Worm (Caenorhabditis elegans) whole organism, L4 larva: ENCODE measurements around the gene B0563.7.
"Not testable (repeated sequence)": the region's sequence is repeated elsewhere in the genome, so short reads cannot be mapped to it uniquely, and the experiment has no call there.

Source experiments
- D1046.2 ChIP-seq: fragments of 200-800 bp; sonication (Bioruptor generic); IDR thresholded peaks from 2 replicates; pipeline ENCODE4 v1.3.6; 2022; ENCODE audit warnings: missing genetic modification characterization, missing compliant biosample characterization
- F10B5.3 ChIP-seq: sonication (generic microtip); optimal IDR thresholded peaks from 2 replicates; lab custom pipeline; 2016; ENCODE audit warnings: mild to moderate bottlenecking, missing genetic modification characterization, missing compliant biosample characterization
- F37D6.2 ChIP-seq: sonication (generic microtip); optimal IDR thresholded peaks from 2 replicates; lab custom pipeline; 2016; ENCODE audit warnings: mild to moderate bottlenecking, missing genetic modification characterization, missing compliant biosample characterization
- T26A8.4 ChIP-seq: fragments of 200-800 bp; sonication (Bioruptor generic); IDR thresholded peaks from 2 replicates; pipeline ENCODE4 v1.3.6; 2022; ENCODE audit warnings: missing genetic modification characterization, missing compliant biosample characterization
- Y48G9A.11 ChIP-seq: fragments of 200-800 bp; sonication (Bioruptor generic); IDR thresholded peaks from 2 replicates; pipeline ENCODE4 v1.3.6; 2022; ENCODE audit warnings: missing genetic modification reagents, missing genetic modification characterization, missing compliant biosample characterization
- Y5F2A.4 ChIP-seq: fragments of 200-800 bp; sonication (Bioruptor generic); optimal IDR thresholded peaks from 2 replicates; lab custom pipeline; 2018; ENCODE audit warnings: mild to moderate bottlenecking, missing genetic modification characterization, missing compliant biosample characterization
- ZK546.5 ChIP-seq, 2 experiments: sonication (generic microtip); optimal IDR thresholded peaks; 2 replicates each; lab custom pipeline; 2017; ENCODE audit warnings: missing biosample characterization in 2 of 2, missing genetic modification characterization in 2 of 2
- aha-1 ChIP-seq: fragments of 150-350 bp; peaks from one replicate; lab custom pipeline; 2014; ENCODE audit warnings: missing biosample characterization, missing genetic modification characterization
- aly-2 ChIP-seq: sonication (generic microtip); optimal IDR thresholded peaks from 2 replicates; lab custom pipeline; 2018; ENCODE audit warnings: missing biosample characterization, missing genetic modification characterization
- ama-1 ChIP-seq: fragments of 150-350 bp; optimal IDR thresholded peaks from 2 replicates; lab custom pipeline; 2014; ENCODE audit warnings: inconsistent platforms, mixed read lengths
- arid-1 ChIP-seq: fragments of 200-800 bp; sonication (Bioruptor generic); conservative IDR thresholded peaks from 2 replicates; pipeline ENCODE4 v1.3.6; 2022; ENCODE audit warnings: missing genetic modification reagents, missing genetic modification characterization, missing compliant biosample characterization
- ceh-62 ChIP-seq: sonication (generic microtip); optimal IDR thresholded peaks from 2 replicates; lab custom pipeline; 2017; ENCODE audit warnings: missing biosample characterization, missing genetic modification characterization
- ctbp-1 ChIP-seq: fragments of 200-800 bp; sonication (Bioruptor generic); IDR thresholded peaks from 2 replicates; pipeline ENCODE4 v1.3.6; 2022; ENCODE audit warnings: missing genetic modification reagents, missing genetic modification characterization, missing compliant biosample characterization
- daf-12 ChIP-seq: fragments of 150-350 bp; optimal IDR thresholded peaks from 2 replicates; lab custom pipeline; 2014; ENCODE audit warnings: missing biosample characterization, missing genetic modification reagents, missing genetic modification characterization
- daf-16 ChIP-seq, 3 experiments: sonication (generic microtip); optimal IDR thresholded peaks; 2 replicates each; lab custom pipeline; 2016 to 2017; ENCODE audit warnings: missing genetic modification characterization in 3 of 3, missing genetic modification reagents in 3 of 3, mild to moderate bottlenecking in 2 of 3, missing compliant biosample characterization in 2 of 3, missing biosample characterization in 1 of 3, moderate library complexity in 1 of 3
- dmd-8 ChIP-seq: fragments of 200-800 bp; sonication (Bioruptor generic); IDR thresholded peaks from 2 replicates; pipeline ENCODE4 v1.3.6; 2022; ENCODE audit warnings: missing genetic modification characterization, missing compliant biosample characterization
- dve-1 ChIP-seq: sonication (generic microtip); optimal IDR thresholded peaks from 2 replicates; lab custom pipeline; 2017; ENCODE audit warnings: antibody characterized with exemption, mild to moderate bottlenecking, missing genetic modification characterization, missing compliant biosample characterization; ENCODE audit not compliant: insufficient read depth
- fos-1 ChIP-seq: fragments of 150-350 bp; optimal IDR thresholded peaks from 2 replicates; lab custom pipeline; 2014; ENCODE audit warnings: missing biosample characterization, missing genetic modification characterization
- gei-8 ChIP-seq: fragments of 200-800 bp; sonication (Bioruptor generic); optimal IDR thresholded peaks from 2 replicates; lab custom pipeline; 2018; ENCODE audit warnings: mild to moderate bottlenecking, missing genetic modification characterization, missing compliant biosample characterization
- hif-1 ChIP-seq, 2 experiments: sonication (generic microtip); optimal IDR thresholded peaks; 2 replicates each; lab custom pipeline; 2016 to 2017; ENCODE audit warnings: missing compliant biosample characterization in 2 of 2, missing genetic modification characterization in 2 of 2, missing genetic modification reagents in 2 of 2, missing genotype in 2 of 2, mild to moderate bottlenecking in 1 of 2
- hlh-11 ChIP-seq: fragments of 200-800 bp; sonication (Bioruptor generic); optimal IDR thresholded peaks from 2 replicates; lab custom pipeline; 2018; ENCODE audit warnings: mild to moderate bottlenecking, missing genetic modification characterization, missing compliant biosample characterization
- lin-13 ChIP-seq: fragments of 150-350 bp; optimal IDR thresholded peaks from 2 replicates; lab custom pipeline; 2014; ENCODE audit warnings: missing biosample characterization, missing genetic modification reagents, missing genetic modification characterization
- lin-15B ChIP-seq: fragments of 150-350 bp; sonication (generic microtip); optimal IDR thresholded peaks from 3 replicates; lab custom pipeline; 2014; ENCODE audit warnings: missing biosample characterization, missing genetic modification characterization
- lin-29 ChIP-seq: fragments of 200-800 bp; sonication (Bioruptor generic); IDR thresholded peaks from 2 replicates; pipeline ENCODE4 v1.3.6; 2022; ENCODE audit warnings: missing genetic modification reagents, missing genetic modification characterization, missing compliant biosample characterization
- lin-38 ChIP-seq: fragments of 200-800 bp; sonication (Bioruptor generic); IDR thresholded peaks from 2 replicates; pipeline ENCODE4 v1.3.6; 2022; ENCODE audit warnings: missing genetic modification reagents, missing genetic modification characterization, missing compliant biosample characterization
- lir-3 ChIP-seq: sonication (generic microtip); optimal IDR thresholded peaks from 2 replicates; lab custom pipeline; 2016; ENCODE audit warnings: mild to moderate bottlenecking, missing genetic modification characterization, missing compliant biosample characterization
- lsy-2 ChIP-seq, 2 experiments: fragments of 150-350 bp in 1 of 2; sonication (generic microtip) in 1 of 2; optimal IDR thresholded peaks; 2 replicates each; lab custom pipeline; 2014 to 2017; ENCODE audit warnings: missing biosample characterization in 2 of 2, missing genetic modification characterization in 2 of 2
- madf-9 ChIP-seq: fragments of 200-800 bp; sonication (Bioruptor generic); conservative IDR thresholded peaks from 2 replicates; pipeline ENCODE4 v1.3.6; 2022; ENCODE audit warnings: missing genetic modification reagents, missing genetic modification characterization, missing compliant biosample characterization
- mdt-29 ChIP-seq: fragments of 200-800 bp; sonication (Bioruptor generic); IDR thresholded peaks from 2 replicates; pipeline ENCODE4 v1.3.6; 2022; ENCODE audit warnings: missing genetic modification reagents, missing genetic modification characterization, missing compliant biosample characterization
- mes-2 ChIP-seq: sonication (generic microtip); optimal IDR thresholded peaks from 2 replicates; lab custom pipeline; 2016; ENCODE audit warnings: missing genotype, mild to moderate bottlenecking, missing genetic modification characterization, missing compliant biosample characterization; ENCODE audit not compliant: poor library complexity, severe bottlenecking
- nhr-102 ChIP-seq: sonication (generic microtip); optimal IDR thresholded peaks from 2 replicates; lab custom pipeline; 2016; ENCODE audit warnings: mild to moderate bottlenecking, missing genetic modification characterization, moderate library complexity, missing compliant biosample characterization
- nhr-111 ChIP-seq: fragments of 200-800 bp; sonication (Bioruptor generic); optimal IDR thresholded peaks from 2 replicates; lab custom pipeline; 2018; ENCODE audit warnings: mild to moderate bottlenecking, missing genetic modification characterization, missing compliant biosample characterization
- nhr-6 ChIP-seq: fragments of 150-350 bp; optimal IDR thresholded peaks from 2 replicates; lab custom pipeline; 2014; ENCODE audit warnings: missing biosample characterization, missing genetic modification characterization
- set-16 ChIP-seq: fragments of 200-800 bp; sonication (Bioruptor generic); IDR thresholded peaks from 2 replicates; pipeline ENCODE4 v1.3.6; 2022; ENCODE audit warnings: missing genetic modification reagents, missing genetic modification characterization, missing compliant biosample characterization
- snpc-1.2 ChIP-seq: fragments of 200-800 bp; sonication (Bioruptor generic); IDR thresholded peaks from 2 replicates; pipeline ENCODE4 v1.3.6; 2022; ENCODE audit warnings: missing genetic modification reagents, missing genetic modification characterization, missing compliant biosample characterization
- snpc-4 ChIP-seq: fragments of 150-350 bp; optimal IDR thresholded peaks from 2 replicates; lab custom pipeline; 2014; ENCODE audit warnings: missing biosample characterization, missing genetic modification characterization
- spr-1 ChIP-seq: sonication (generic microtip); optimal IDR thresholded peaks from 2 replicates; lab custom pipeline; 2016; ENCODE audit warnings: mild to moderate bottlenecking, missing genetic modification characterization, missing compliant biosample characterization
- spr-3 ChIP-seq: fragments of 200-800 bp; sonication (Bioruptor generic); optimal IDR thresholded peaks from 2 replicates; lab custom pipeline; 2018; ENCODE audit warnings: mild to moderate bottlenecking, missing genetic modification characterization, missing compliant biosample characterization
- tra-1 ChIP-seq: fragments of 200-800 bp; sonication (Bioruptor generic); IDR thresholded peaks from 2 replicates; pipeline ENCODE4 v1.3.6; 2022; ENCODE audit warnings: missing genetic modification reagents, missing genetic modification characterization, missing compliant biosample characterization
- unc-39 ChIP-seq: sonication (generic microtip); optimal IDR thresholded peaks from 2 replicates; lab custom pipeline; 2017; ENCODE audit warnings: missing biosample characterization, missing genetic modification characterization
- unc-62 ChIP-seq, 3 experiments: fragments of 150-350 bp in 1 of 3; sonication (generic microtip); optimal IDR thresholded peaks in 2 of 3; peaks in 1 of 3; 1 replicate in 1 of 3; 2 replicates in 2 of 3; lab custom pipeline; 2014 to 2017; ENCODE audit warnings: missing biosample characterization in 3 of 3, missing genetic modification characterization in 3 of 3, missing genetic modification reagents in 3 of 3, missing genotype in 1 of 3
- vab-7 ChIP-seq: fragments of 200-800 bp; sonication (Bioruptor generic); IDR thresholded peaks from 2 replicates; pipeline ENCODE4 v1.3.6; 2022; ENCODE audit warnings: missing genetic modification reagents, missing genetic modification characterization, missing compliant biosample characterization
- zag-1 ChIP-seq: fragments of 150-350 bp; optimal IDR thresholded peaks from 2 replicates; lab custom pipeline; 2014; ENCODE audit warnings: missing biosample characterization, missing genetic modification characterization
- zip-11 ChIP-seq: fragments of 200-800 bp; sonication (Bioruptor generic); IDR thresholded peaks from 2 replicates; pipeline ENCODE4 v1.3.6; 2022; ENCODE audit warnings: missing genetic modification characterization, missing compliant biosample characterization
- zip-2 ChIP-seq: fragments of 150-350 bp; optimal IDR thresholded peaks from 2 replicates; lab custom pipeline; 2014; ENCODE audit warnings: missing biosample characterization, missing genetic modification characterization

B0563.7 gene

DNA sequence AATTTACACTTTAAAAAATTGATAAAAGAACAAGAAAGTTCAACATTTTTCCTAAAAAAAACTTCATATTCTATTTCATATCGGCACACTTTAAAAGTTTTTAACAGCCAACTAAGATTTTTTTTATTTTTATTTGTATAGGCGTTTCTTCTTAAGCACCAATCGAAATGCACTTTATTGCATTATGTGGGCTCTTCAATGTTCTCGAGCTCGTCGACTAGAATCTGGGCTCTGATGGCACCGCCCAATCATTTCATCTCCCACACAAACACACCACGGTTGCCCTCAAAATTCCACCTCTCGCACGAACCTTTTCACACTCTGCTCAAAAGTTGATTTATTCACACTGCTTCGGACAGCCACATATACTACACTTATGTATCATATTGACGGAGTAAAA lies 16.7 kb downstream of the B0563.7 start, which contains the start of gene B0563.6:
Gene B0563.6 (plus strand): TSS at position 301 of the 400 bp plus-strand sequence.
- TF ChIP-seq snpc-1.2 (GFP tag; lab: Robert Waterston, UW) = no peak
- TF ChIP-seq snpc-4 (tag; lab: Kevin White, UChicago) = no peak
- TF ChIP-seq lin-15B (tag; lab: Kevin White, UChicago) = no peak
- no peak for TF ChIP-seq dve-1 (tag; lab: Kevin White, UChicago)
- TF ChIP-seq ZK546.5 (tag; optimal IDR thresholded peaks at IDR 0.05; lab: Kevin White, UChicago) = no peak
- TF ChIP-seq hlh-11 (tag; lab: Kevin White, UChicago) = no peak
- no peak for TF ChIP-seq T26A8.4 (GFP tag; lab: Robert Waterston, UW)
- no peak for TF ChIP-seq nhr-111 (GFP tag; lab: Kevin White, UChicago)
- no peak for TF ChIP-seq ama-1 (lab: Kevin White, UChicago)
- no peak for TF ChIP-seq arid-1
- no peak for TF ChIP-seq Y48G9A.11 (GFP tag; lab: Robert Waterston, UW)
- TF ChIP-seq aha-1 (tag; lab: Kevin White, UChicago) = no peak
- no peak for TF ChIP-seq ctbp-1 (GFP tag; lab: Robert Waterston, UW)
- TF ChIP-seq dmd-8 (GFP tag; lab: Robert Waterston, UW) = no peak
- TF ChIP-seq lsy-2 (tag; optimal IDR thresholded peaks at IDR 0.05; lab: Kevin White, UChicago) = no peak
- no peak for TF ChIP-seq tra-1 (GFP tag; lab: Robert Waterston, UW)
- no peak for TF ChIP-seq zip-2 (tag; lab: Kevin White, UChicago)
- no peak for TF ChIP-seq aly-2 (tag; lab: Kevin White, UChicago)
- no peak for TF ChIP-seq unc-39 (tag; lab: Kevin White, UChicago)

DNA sequence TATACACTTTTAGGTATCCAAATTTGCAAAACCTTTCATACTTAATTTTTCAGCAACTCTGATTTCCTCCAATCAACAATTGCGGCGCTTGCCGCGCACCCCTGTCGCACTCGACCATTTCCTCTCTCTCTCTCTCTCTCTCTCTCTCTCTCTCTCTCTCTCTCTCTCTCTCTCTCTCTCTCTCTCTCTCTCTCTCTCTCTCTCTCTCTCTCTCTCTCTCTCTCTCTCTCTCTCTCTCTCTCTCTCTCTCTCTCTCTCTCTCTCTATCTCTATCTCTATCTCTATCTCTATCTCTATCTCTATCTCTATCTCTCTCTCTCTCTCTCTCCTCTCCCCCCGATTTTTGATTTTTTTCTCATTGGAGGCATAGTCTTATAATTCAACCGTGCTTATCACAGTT lies 35.4 kb downstream of the B0563.7 start:
- TF ChIP-seq set-16 (GFP tag; lab: Robert Waterston, UW) (peak; percentile 84), unc-62 (GFP tag; optimal IDR thresholded peaks at IDR 0.05 in 1 of 2; lab: Kevin White, UChicago) (peak in 1 of 2 experiments; percentile 39)
- TF ChIP-seq unc-62 (tag; optimal IDR thresholded peaks at IDR 0.05; lab: Kevin White, UChicago) = not testable (repeated sequence)

DNA sequence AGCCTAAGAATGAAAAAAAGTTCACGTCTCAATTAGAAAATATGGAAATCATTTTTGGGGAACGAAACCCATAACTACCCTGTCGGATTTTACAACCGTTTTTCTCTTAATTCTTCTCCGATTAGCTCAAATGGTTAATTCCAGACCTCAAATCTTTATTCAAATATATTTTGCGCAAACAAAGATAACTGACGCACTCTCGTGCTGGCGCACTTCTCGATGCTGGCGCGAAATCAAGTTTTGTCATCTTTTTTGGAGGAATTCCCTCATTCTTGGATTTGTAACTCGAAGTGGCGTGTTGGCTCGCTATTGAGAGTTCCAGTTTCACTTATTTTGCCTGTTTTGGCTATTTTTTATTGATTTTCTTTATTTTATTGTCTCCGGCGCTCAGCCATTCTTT lies 36.6 kb downstream of the B0563.7 start:
- TF ChIP-seq lin-13 (GFP tag; lab: Kevin White, UChicago) (no peak), D1046.2 (GFP tag; lab: Robert Waterston, UW) (no peak), ceh-62 (tag; lab: Kevin White, UChicago) (no peak), spr-3 (no peak), T26A8.4 (GFP tag; lab: Robert Waterston, UW) (no peak), madf-9 (GFP tag; lab: Robert Waterston, UW) (no peak), F37D6.2 (no peak), daf-16 (GFP tag; optimal IDR thresholded peaks at IDR 0.05; lab: Kevin White, UChicago) (no peak), daf-16 (tag; optimal IDR thresholded peaks at IDR 0.05; lab: Kevin White, UChicago) (no peak), nhr-102 (tag; lab: Kevin White, UChicago) (no peak)

DNA sequence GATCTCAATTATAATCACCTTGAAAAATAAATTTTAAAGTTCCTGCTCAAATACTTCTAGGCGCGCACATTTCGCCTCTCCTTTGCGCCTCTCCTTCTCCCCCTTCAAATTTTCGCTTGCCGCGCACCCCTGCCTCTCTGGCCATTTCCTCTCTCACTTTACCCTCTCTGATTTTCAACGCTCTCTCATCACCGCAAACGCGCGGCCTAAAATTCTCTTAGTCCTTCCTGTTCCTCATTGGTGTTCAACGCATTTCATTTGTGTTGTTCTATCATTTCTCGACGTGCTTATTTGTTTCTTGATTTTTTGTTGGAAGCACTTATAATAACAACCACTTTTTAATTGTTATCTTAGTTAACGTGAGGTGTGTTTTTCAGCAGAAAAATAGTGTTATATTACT lies 40.3 kb downstream of the B0563.7 start, which contains the start of gene C25A11.2:
Gene C25A11.2 (plus strand): TSS at position 238 of the 400 bp plus-strand sequence.
- TF ChIP-seq vab-7 (GFP tag; lab: Robert Waterston, UW) (no peak), lir-3 (tag; lab: Kevin White, UChicago) (no peak), ctbp-1 (GFP tag; lab: Robert Waterston, UW) (no peak), mes-2 (tag; lab: Kevin White, UChicago) (peak; percentile 88), nhr-6 (peak; percentile 64), mdt-29 (GFP tag; lab: Robert Waterston, UW) (no peak), fos-1 (no peak), unc-39 (tag; lab: Kevin White, UChicago) (no peak), snpc-1.2 (GFP tag; lab: Robert Waterston, UW) (no peak), lin-29 (GFP tag; lab: Robert Waterston, UW) (no peak), F10B5.3 (tag; lab: Kevin White, UChicago) (peak; percentile 21), zip-11 (GFP tag; lab: Robert Waterston, UW) (no peak), lin-38 (GFP tag; lab: Robert Waterston, UW) (no peak), zag-1 (tag; lab: Kevin White, UChicago) (no peak), spr-3 (no peak), Y5F2A.4 (no peak), set-16 (GFP tag; lab: Robert Waterston, UW) (peak; percentile 53), spr-1 (tag; lab: Kevin White, UChicago) (no peak), gei-8 (GFP tag; lab: Kevin White, UChicago) (no peak), daf-12 (tag; lab: Kevin White, UChicago) (no peak), nhr-102 (tag; lab: Kevin White, UChicago) (no peak), hif-1 (tag; optimal IDR thresholded peaks at IDR 0.05; lab: Kevin White, UChicago) (peak in 1 of 2 experiments; percentile 51)
